Worm (Caenorhabditis elegans) whole organism, late embryonic: ENCODE data around the gene R08A2.1.

Experiments
- C08G9.2 ChIP-seq: sonication (generic microtip); optimal IDR thresholded peaks from 2 replicates; lab custom pipeline; 2016; ENCODE audit warnings: mild to moderate bottlenecking, missing genetic modification characterization, moderate library complexity, missing compliant biosample characterization
- C38D4.7 ChIP-seq: fragments of 200-800 bp; sonication (Bioruptor generic); optimal IDR thresholded peaks from 2 replicates; lab custom pipeline; 2018; ENCODE audit warnings: mild to moderate bottlenecking, missing genetic modification characterization, moderate library complexity, missing compliant biosample characterization
- F13H6.1 ChIP-seq: sonication (generic microtip); optimal IDR thresholded peaks from 2 replicates; lab custom pipeline; 2016; ENCODE audit warnings: missing genetic modification characterization, missing compliant biosample characterization
- K02D7.2 ChIP-seq: sonication (generic microtip); optimal IDR thresholded peaks from 2 replicates; lab custom pipeline; 2017; ENCODE audit warnings: mild to moderate bottlenecking, missing genetic modification characterization, missing compliant biosample characterization
- K09A11.1 ChIP-seq: sonication (generic microtip); optimal IDR thresholded peaks from 2 replicates; lab custom pipeline; 2017; ENCODE audit warnings: antibody characterized with exemption, mild to moderate bottlenecking, missing genetic modification characterization, missing compliant biosample characterization; ENCODE audit not compliant: insufficient read depth
- T23F11.4 ChIP-seq: fragments of 200-800 bp; sonication (Bioruptor generic); optimal IDR thresholded peaks from 2 replicates; lab custom pipeline; 2018; ENCODE audit warnings: mild to moderate bottlenecking, missing genetic modification characterization, missing compliant biosample characterization
- Y22D7AL.16 ChIP-seq: sonication (generic microtip); optimal IDR thresholded peaks from 2 replicates; lab custom pipeline; 2016; ENCODE audit warnings: missing genetic modification characterization, missing compliant biosample characterization
- ama-1 ChIP-seq: fragments of 150-350 bp; optimal IDR thresholded peaks from 2 replicates; lab custom pipeline; 2014
- ceh-14 ChIP-seq: sonication (generic microtip); optimal IDR thresholded peaks from 2 replicates; lab custom pipeline; 2016; ENCODE audit warnings: missing genotype, missing genetic modification characterization, missing compliant biosample characterization
- ceh-18 ChIP-seq: sonication (generic microtip); optimal IDR thresholded peaks from 2 replicates; lab custom pipeline; 2016; ENCODE audit warnings: missing genetic modification characterization, missing compliant biosample characterization
- ceh-19 ChIP-seq: fragments of 200-800 bp; sonication (Bioruptor generic); optimal IDR thresholded peaks from 2 replicates; lab custom pipeline; 2018; ENCODE audit warnings: mild to moderate bottlenecking, missing genetic modification characterization, missing compliant biosample characterization
- ceh-24 ChIP-seq: sonication (generic microtip); optimal IDR thresholded peaks from 2 replicates; lab custom pipeline; 2016; ENCODE audit warnings: mild to moderate bottlenecking, missing genetic modification characterization, missing compliant biosample characterization
- ceh-30 ChIP-seq: fragments of 150-350 bp; optimal IDR thresholded peaks from 2 replicates; lab custom pipeline; 2014; ENCODE audit warnings: missing biosample characterization, missing genetic modification characterization
- ceh-34 ChIP-seq: sonication (generic microtip); optimal IDR thresholded peaks from 2 replicates; lab custom pipeline; 2016; ENCODE audit warnings: mild to moderate bottlenecking, missing genetic modification characterization, missing compliant biosample characterization
- ceh-48 ChIP-seq: sonication (generic microtip); optimal IDR thresholded peaks from 2 replicates; lab custom pipeline; 2016; ENCODE audit warnings: missing genetic modification characterization, inconsistent platforms, missing compliant biosample characterization
- che-1 ChIP-seq: sonication (generic microtip); optimal IDR thresholded peaks from 2 replicates; lab custom pipeline; 2016; ENCODE audit warnings: mild to moderate bottlenecking, missing genetic modification characterization, missing compliant biosample characterization
- dmd-4 ChIP-seq: sonication (generic microtip); optimal IDR thresholded peaks from 2 replicates; lab custom pipeline; 2016; ENCODE audit warnings: borderline replicate concordance, missing genetic modification characterization, missing compliant biosample characterization
- dve-1 ChIP-seq: sonication (generic microtip); optimal IDR thresholded peaks from 2 replicates; lab custom pipeline; 2017; ENCODE audit warnings: antibody characterized with exemption, mild to moderate bottlenecking, missing genetic modification characterization, missing compliant biosample characterization
- elt-2 ChIP-seq: sonication (generic microtip); optimal IDR thresholded peaks from 2 replicates; lab custom pipeline; 2016; ENCODE audit warnings: missing genetic modification reagents, missing genetic modification characterization, missing compliant biosample characterization
- elt-4 ChIP-seq: sonication (generic microtip); optimal IDR thresholded peaks from 2 replicates; lab custom pipeline; 2016; ENCODE audit warnings: missing genetic modification characterization, missing compliant biosample characterization
- ets-4 ChIP-seq: sonication (generic microtip); optimal IDR thresholded peaks from 2 replicates; lab custom pipeline; 2016; ENCODE audit warnings: missing genetic modification characterization, missing compliant biosample characterization
- fax-1 ChIP-seq: sonication (generic microtip); optimal IDR thresholded peaks from 2 replicates; lab custom pipeline; 2016; ENCODE audit warnings: missing genotype, missing genetic modification characterization, missing compliant biosample characterization
- fkh-10 ChIP-seq: fragments of 150-350 bp; optimal IDR thresholded peaks from 2 replicates; lab custom pipeline; 2014; ENCODE audit warnings: missing biosample characterization, missing genetic modification reagents, missing genetic modification characterization
- gmeb-2 ChIP-seq: sonication (generic microtip); optimal IDR thresholded peaks from 2 replicates; lab custom pipeline; 2016; ENCODE audit warnings: missing genetic modification characterization, inconsistent platforms, missing compliant biosample characterization
- hlh-15 ChIP-seq: sonication (generic microtip); optimal IDR thresholded peaks from 2 replicates; lab custom pipeline; 2016; ENCODE audit warnings: missing genetic modification characterization, missing compliant biosample characterization
- hlh-6 ChIP-seq: sonication (generic microtip); optimal IDR thresholded peaks from 2 replicates; lab custom pipeline; 2016; ENCODE audit warnings: missing genotype, missing genetic modification characterization, missing compliant biosample characterization
- hlh-8 ChIP-seq: sonication (generic microtip); optimal IDR thresholded peaks from 2 replicates; lab custom pipeline; 2016; ENCODE audit warnings: missing genotype, missing genetic modification characterization, missing compliant biosample characterization
- lim-6 ChIP-seq: sonication (generic microtip); optimal IDR thresholded peaks from 2 replicates; lab custom pipeline; 2016; ENCODE audit warnings: missing genetic modification characterization, missing compliant biosample characterization
- lin-11 ChIP-seq: fragments of 200-800 bp; sonication (Bioruptor generic); optimal IDR thresholded peaks from 2 replicates; lab custom pipeline; 2018; ENCODE audit warnings: mild to moderate bottlenecking, missing genetic modification characterization, missing compliant biosample characterization
- madf-2 ChIP-seq: sonication (generic microtip); optimal IDR thresholded peaks from 2 replicates; lab custom pipeline; 2017; ENCODE audit warnings: missing genetic modification characterization, missing compliant biosample characterization
- nfya-1 ChIP-seq: sonication (generic microtip); optimal IDR thresholded peaks from 2 replicates; lab custom pipeline; 2017; ENCODE audit warnings: missing genetic modification characterization, mild to moderate bottlenecking, missing compliant biosample characterization, antibody characterized with exemption, moderate library complexity
- nhr-232 ChIP-seq: sonication (generic microtip); optimal IDR thresholded peaks from 2 replicates; lab custom pipeline; 2016; ENCODE audit warnings: missing genetic modification characterization, missing compliant biosample characterization
- npax-4 ChIP-seq: sonication (generic microtip); optimal IDR thresholded peaks from 2 replicates; lab custom pipeline; 2016; ENCODE audit warnings: missing genetic modification characterization, missing compliant biosample characterization
- odd-2 ChIP-seq: sonication (generic microtip); optimal IDR thresholded peaks from 2 replicates; lab custom pipeline; 2017; ENCODE audit warnings: antibody characterized with exemption, mild to moderate bottlenecking, missing genetic modification characterization, missing compliant biosample characterization
- pag-3 ChIP-seq: sonication (generic microtip); optimal IDR thresholded peaks from 2 replicates; lab custom pipeline; 2016; ENCODE audit warnings: missing compliant biosample characterization, missing genetic modification characterization, borderline replicate concordance
- pat-9 ChIP-seq: fragments of 200-800 bp; sonication (Bioruptor generic); optimal IDR thresholded peaks from 2 replicates; lab custom pipeline; 2018; ENCODE audit warnings: mild to moderate bottlenecking, missing genetic modification characterization, moderate library complexity, missing compliant biosample characterization
- pha-2 ChIP-seq: sonication (generic microtip); optimal IDR thresholded peaks from 2 replicates; lab custom pipeline; 2017; ENCODE audit warnings: mild to moderate bottlenecking, missing genetic modification characterization, missing compliant biosample characterization
- pqm-1 ChIP-seq: sonication (generic microtip); optimal IDR thresholded peaks from 2 replicates; lab custom pipeline; 2016; ENCODE audit warnings: missing genetic modification characterization, missing compliant biosample characterization
- pros-1 ChIP-seq: fragments of 150-350 bp; optimal IDR thresholded peaks from 2 replicates; lab custom pipeline; 2014; ENCODE audit warnings: missing biosample characterization, missing genetic modification reagents, missing genetic modification characterization
- ref-2 ChIP-seq: sonication (generic microtip); optimal IDR thresholded peaks from 2 replicates; lab custom pipeline; 2016; ENCODE audit warnings: missing genetic modification characterization, missing compliant biosample characterization
- sdc-2 ChIP-seq: sonication (generic microtip); optimal IDR thresholded peaks from 2 replicates; lab custom pipeline; 2016; ENCODE audit warnings: missing genotype, missing genetic modification characterization, missing compliant biosample characterization
- sox-2 ChIP-seq: fragments of 200-800 bp; sonication (Bioruptor generic); IDR thresholded peaks from 2 replicates; pipeline ENCODE4 v1.3.6; 2022; ENCODE audit warnings: missing genetic modification reagents, missing genetic modification characterization, missing compliant biosample characterization
- syd-9 ChIP-seq: sonication (generic microtip); optimal IDR thresholded peaks from 2 replicates; lab custom pipeline; 2016; ENCODE audit warnings: mild to moderate bottlenecking, missing genetic modification characterization, moderate library complexity, missing compliant biosample characterization
- tbx-7 ChIP-seq: sonication (generic microtip); optimal IDR thresholded peaks from 2 replicates; lab custom pipeline; 2016; ENCODE audit warnings: missing genotype, missing genetic modification characterization, missing compliant biosample characterization
- ttx-3 ChIP-seq: sonication (generic microtip); optimal IDR thresholded peaks from 2 replicates; lab custom pipeline; 2016; ENCODE audit warnings: missing genetic modification reagents, missing genetic modification characterization, missing compliant biosample characterization
- unc-55 ChIP-seq: sonication (generic microtip); optimal IDR thresholded peaks from 2 replicates; lab custom pipeline; 2017; ENCODE audit warnings: missing biosample characterization, missing genetic modification reagents, missing genetic modification characterization
- unc-86 ChIP-seq: sonication (generic microtip); optimal IDR thresholded peaks from 2 replicates; lab custom pipeline; 2016; ENCODE audit warnings: missing genetic modification characterization, missing compliant biosample characterization

The R08A2.1 gene

ce11 chrV:14686231-14687105, 32.9 kb downstream of the R08A2.1 start:
- TF ChIP-seq gmeb-2 (tag; lab: Kevin White, UChicago) (no peak), pqm-1 (peak; percentile 4), hlh-6 (tag; lab: Kevin White, UChicago) (peak; percentile 8)

ce11 chrV:14685435-14686058, 33.8 kb downstream of the R08A2.1 start, which contains the start of gene C47E8.4:
Gene C47E8.4 (minus strand): TSS chrV:14685485.
- TF ChIP-seq hlh-15 (tag; lab: Kevin White, UChicago) (no peak), unc-86 (tag; lab: Kevin White, UChicago) (peak; percentile 82), C08G9.2 (tag; lab: Kevin White, UChicago) (peak; percentile 99), pag-3 (tag; lab: Kevin White, UChicago) (no peak), lim-6 (tag; lab: Kevin White, UChicago) (peak; percentile 50), ceh-19 (GFP tag; lab: Kevin White, UChicago) (no peak), gmeb-2 (tag; lab: Kevin White, UChicago) (no peak), hlh-8 (tag; lab: Kevin White, UChicago) (peak; percentile 92), fkh-10 (GFP tag; lab: Kevin White, UChicago) (peak; percentile 30), Y22D7AL.16 (tag; lab: Kevin White, UChicago) (no peak), elt-2 (tag; lab: Kevin White, UChicago) (peak; percentile 85), ceh-30 (tag; lab: Kevin White, UChicago) (peak; percentile 87), npax-4 (tag; lab: Kevin White, UChicago) (no peak), F13H6.1 (tag; lab: Kevin White, UChicago) (peak; percentile 88), ama-1 (no peak), nhr-232 (tag; lab: Kevin White, UChicago) (no peak), ceh-18 (tag; lab: Kevin White, UChicago) (peak; percentile 93), hlh-6 (tag; lab: Kevin White, UChicago) (no peak), ttx-3 (tag; lab: Kevin White, UChicago) (peak; percentile 47), che-1 (tag; lab: Kevin White, UChicago) (peak; percentile 6), dmd-4 (tag; lab: Kevin White, UChicago) (no peak), dve-1 (tag; lab: Kevin White, UChicago) (peak; percentile 93), C38D4.7 (GFP tag; lab: Kevin White, UChicago) (no peak), sdc-2 (peak; percentile 64), pat-9 (no peak), elt-4 (no peak), lin-11 (no peak), pqm-1 (peak; percentile 85), odd-2 (tag; lab: Kevin White, UChicago) (no peak), ceh-14 (tag; lab: Kevin White, UChicago) (peak; percentile 86), ceh-48 (tag; lab: Kevin White, UChicago) (peak; percentile 12), tbx-7 (tag; lab: Kevin White, UChicago) (peak; percentile 95), ref-2 (peak; percentile 98), ets-4 (peak; percentile 94), ceh-24 (tag; lab: Kevin White, UChicago) (no peak), fax-1 (tag; lab: Kevin White, UChicago) (peak; percentile 73), ceh-34 (tag; lab: Kevin White, UChicago) (peak; percentile 88), madf-2 (tag; lab: Kevin White, UChicago) (no peak), sox-2 (GFP tag; lab: Robert Waterston, UW) (peak; percentile 49), nfya-1 (tag; lab: Kevin White, UChicago) (peak; percentile 100), pha-2 (tag; lab: Kevin White, UChicago) (peak; percentile 52), K02D7.2 (tag; lab: Kevin White, UChicago) (no peak), T23F11.4 (GFP tag; lab: Kevin White, UChicago) (no peak), K09A11.1 (tag; lab: Kevin White, UChicago) (peak; percentile 25), syd-9 (tag; lab: Kevin White, UChicago) (peak; percentile 53), pros-1 (tag; lab: Kevin White, UChicago) (peak; percentile 64), unc-55 (GFP tag; lab: Kevin White, UChicago) (peak; percentile 81)
